Fruit fly (Drosophila melanogaster): ENCODE results near the gene CG31815.

Gene CG31815

DNA sequence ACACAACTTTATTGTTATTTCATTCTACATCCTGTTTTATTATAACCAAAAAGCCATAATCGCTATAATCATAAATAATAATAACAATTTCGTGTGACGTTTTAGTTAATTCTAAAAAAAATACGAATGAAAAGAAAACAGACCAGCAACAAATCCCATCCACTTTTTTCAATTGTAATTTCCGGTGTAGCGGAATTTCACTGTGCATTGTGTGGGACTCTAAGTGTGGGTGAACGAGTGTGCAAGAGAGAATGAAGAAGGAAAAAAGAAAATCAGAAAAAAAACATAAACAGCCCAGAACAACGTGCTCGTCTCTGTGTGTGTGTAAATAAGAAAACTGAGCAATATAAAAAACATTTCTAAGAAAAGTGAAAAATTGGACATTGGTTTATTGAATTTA, 3.3 kb upstream of the CG31815 start (continued):
- TF ChIP-seq insv (GFP tag; optimal IDR thresholded peaks at IDR 0.05) (no peak), CG2202 (tag; optimal IDR thresholded peaks at IDR 0.05) (no peak), CG14710 (tag; optimal IDR thresholded peaks at IDR 0.05) (peak; percentile 12), CG32772 (GFP tag; IDR thresholded peaks at IDR 0.05) (peak; percentile 42; the same call in 1 of the 2 replicates), CG9215 (GFP tag; IDR thresholded peaks at IDR 0.05) (no peak), CG18599 (GFP tag; optimal IDR thresholded peaks at IDR 0.05) (no peak), CG4328 (GFP tag; optimal IDR thresholded peaks at IDR 0.05) (no peak), hth (optimal IDR thresholded peaks at IDR 0.05) (no peak), CG3995 (GFP tag; optimal IDR thresholded peaks at IDR 0.05) (no peak), Hr39 (optimal IDR thresholded peaks at IDR 0.05) (no peak), ara (GFP tag; IDR thresholded peaks at IDR 0.05) (no peak), CG18262 (tag; optimal IDR thresholded peaks at IDR 0.05) (peak; percentile 40), hkb (optimal IDR thresholded peaks at IDR 0.05) (no peak), hkb (GFP tag; IDR thresholded peaks at IDR 0.05) (no peak), CG14667 (GFP tag; IDR thresholded peaks at IDR 0.05) (no peak), Sox100B (GFP tag; optimal IDR thresholded peaks at IDR 0.05) (no peak), crp (GFP tag; optimal IDR thresholded peaks at IDR 0.05) (no peak), CG1233 (GFP tag; optimal IDR thresholded peaks at IDR 0.05) (no peak), CG7839 (tag; optimal IDR thresholded peaks at IDR 0.05) (peak; percentile 12), CG16779 (GFP tag; IDR thresholded peaks at IDR 0.05) (no peak), HLHmδ (GFP tag; optimal IDR thresholded peaks at IDR 0.05) (no peak), ATbp (GFP tag; optimal IDR thresholded peaks at IDR 0.05) (no peak), CG6854 (GFP tag; optimal IDR thresholded peaks at IDR 0.05) (no peak), CG34224 (GFP tag; IDR thresholded peaks at IDR 0.05; ENCODE audit: partially characterized antibody) (no peak), dmrt11E (tag; optimal IDR thresholded peaks at IDR 0.05) (no peak), Hr3 (GFP tag; optimal IDR thresholded peaks at IDR 0.05) (no peak), CG10979 (tag; optimal IDR thresholded peaks at IDR 0.05) (peak; percentile 14), Atf6 (GFP tag; IDR thresholded peaks at IDR 0.05) (no peak), ewg (GFP tag; optimal IDR thresholded peaks at IDR 0.05) (no peak), mam (GFP tag; optimal IDR thresholded peaks at IDR 0.05) (no peak), Chrac-16 (GFP tag; optimal IDR thresholded peaks at IDR 0.05) (no peak), Six4 (GFP tag; optimal IDR thresholded peaks at IDR 0.05) (no peak), ssp (GFP tag; IDR thresholded peaks at IDR 0.05) (no peak), pzg (GFP tag; optimal IDR thresholded peaks at IDR 0.05) (no peak), gfzf (GFP tag; optimal IDR thresholded peaks at IDR 0.05) (no peak), z (GFP tag; IDR thresholded peaks at IDR 0.05) (no peak), maf-S (GFP tag; optimal IDR thresholded peaks at IDR 0.05) (no peak), CkIIα-i1 (GFP tag; IDR thresholded peaks at IDR 0.05) (no peak), br (optimal IDR thresholded peaks at IDR 0.05) (no peak), ftz-f1 (GFP tag; optimal IDR thresholded peaks at IDR 0.05) (no peak), CG42726 (GFP tag; IDR thresholded peaks at IDR 0.05; ENCODE audit: partially characterized antibody) (no peak), Trl (optimal IDR thresholded peaks at IDR 0.05) (no peak), Trl (GFP tag; optimal IDR thresholded peaks at IDR 0.05) (no peak), Aef1 (GFP tag; IDR thresholded peaks at IDR 0.05) (no peak), CG2120 (GFP tag; optimal IDR thresholded peaks at IDR 0.05) (peak; percentile 16)

DNA sequence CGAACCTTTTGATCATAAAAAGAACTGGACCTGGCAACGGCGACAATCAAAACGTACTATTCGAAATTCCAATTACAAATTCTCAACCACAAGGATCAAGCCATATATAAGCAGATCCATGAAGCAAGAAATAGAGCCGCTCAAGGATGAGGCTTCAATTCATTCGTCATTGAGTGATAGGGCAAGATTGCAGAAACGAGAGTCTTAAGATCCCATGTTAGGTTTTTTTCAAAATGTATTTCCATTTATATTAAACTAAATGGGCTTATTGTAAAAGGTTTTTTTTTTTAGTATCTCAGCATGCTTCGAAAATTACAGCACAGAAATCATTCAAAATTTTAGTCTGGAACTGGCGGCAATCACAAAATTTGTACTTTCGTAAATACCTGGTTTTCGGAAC, 1.4 kb downstream of the CG31815 start, which contains the start of gene CG4631:
Gene CG4631 (plus strand): TSS at position 301 of the 400 bp plus-strand sequence.
- TF ChIP-seq CG12219 (GFP tag; optimal IDR thresholded peaks at IDR 0.05) (no peak), CG5180 (GFP tag; optimal IDR thresholded peaks at IDR 0.05) (no peak), caup (GFP tag; optimal IDR thresholded peaks at IDR 0.05; ENCODE audit: severe bottlenecking) (no peak), HmgD (GFP tag; optimal IDR thresholded peaks at IDR 0.05) (no peak), CG12659 (GFP tag; optimal IDR thresholded peaks at IDR 0.05) (no peak), tin (GFP tag; optimal IDR thresholded peaks at IDR 0.05) (no peak), NC2α (GFP tag; optimal IDR thresholded peaks at IDR 0.05) (no peak), CG9817 (tag; optimal IDR thresholded peaks at IDR 0.05) (no peak), crc (GFP tag; optimal IDR thresholded peaks at IDR 0.05) (no peak), Oli (tag; optimal IDR thresholded peaks at IDR 0.05) (no peak), CG6791 (GFP tag; IDR thresholded peaks at IDR 0.05; ENCODE audit: partially characterized antibody) (no peak)
